Worm (Caenorhabditis elegans) whole organism, late embryonic: ENCODE measurements around the gene mask-1.

Experiments used
- hlh-6 ChIP-seq: sonication (generic microtip); optimal IDR thresholded peaks from 2 replicates; lab custom pipeline; 2016; ENCODE audit warnings: missing genotype, missing genetic modification characterization, missing compliant biosample characterization
- ref-2 ChIP-seq: sonication (generic microtip); optimal IDR thresholded peaks from 2 replicates; lab custom pipeline; 2016; ENCODE audit warnings: missing genetic modification characterization, missing compliant biosample characterization
- sox-4 ChIP-seq: sonication (generic microtip); optimal IDR thresholded peaks from 2 replicates; lab custom pipeline; 2017; ENCODE audit warnings: mild to moderate bottlenecking, missing genetic modification characterization, inconsistent platforms, missing compliant biosample characterization
- tbx-7 ChIP-seq: sonication (generic microtip); optimal IDR thresholded peaks from 2 replicates; lab custom pipeline; 2016; ENCODE audit warnings: missing genotype, missing genetic modification characterization, missing compliant biosample characterization

DNA sequence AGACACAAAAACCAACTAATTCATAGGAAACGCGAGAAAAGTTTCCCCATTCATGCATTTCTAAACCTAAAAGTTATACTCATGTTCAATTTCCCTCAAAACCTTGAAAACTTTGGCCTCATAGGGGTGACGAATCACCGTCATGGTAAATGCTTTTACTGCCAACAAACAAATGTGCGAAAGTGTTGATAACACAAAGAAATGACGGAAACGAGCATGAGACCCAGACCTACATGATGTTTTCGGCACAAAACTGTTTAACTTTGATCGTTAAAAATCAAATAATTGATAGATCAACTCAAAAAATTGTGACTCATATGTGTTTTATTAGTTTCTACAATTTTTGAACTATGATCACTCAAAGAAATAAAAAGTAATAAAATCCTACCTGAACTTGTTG is 42.8 kb upstream of the mask-1 start:
- TF ChIP-seq sox-4 (tag; lab: Kevin White, UChicago) (no peak), ref-2 (tag; lab: Kevin White, UChicago) (no peak), hlh-6 (tag; lab: Kevin White, UChicago) (no peak), tbx-7 (no peak)
